Fruit fly (Drosophila melanogaster) whole organism, prepupa: Measurements from ENCODE around the gene Rtca.

Source experiments
- Blimp-1 ChIP-seq: fragments of 200-800 bp; sonication (Bioruptor generic); optimal IDR thresholded peaks from 3 replicates; lab custom pipeline; 2017; ENCODE audit warnings: missing biosample characterization, missing genetic modification characterization, mild to moderate bottlenecking, moderate library complexity, missing genetic modification reagents
- CG31627 ChIP-seq: fragments of 200-800 bp; sonication (Bioruptor generic); optimal IDR thresholded peaks from 3 replicates; lab custom pipeline; 2016; ENCODE audit warnings: missing biosample characterization, missing genetic modification characterization
- Eip93F ChIP-seq: fragments of 200-800 bp; sonication (Bioruptor generic); optimal IDR thresholded peaks from 2 replicates; lab custom pipeline; 2016; ENCODE audit warnings: missing biosample characterization, mild to moderate bottlenecking, missing genetic modification characterization
- Ets96B ChIP-seq: fragments of 200-800 bp; optimal IDR thresholded peaks from 2 replicates; lab custom pipeline; 2019; ENCODE audit warnings: missing biosample characterization, mild to moderate bottlenecking, missing genetic modification characterization, moderate library complexity
- Gug ChIP-seq: fragments of 200-800 bp; sonication (Bioruptor generic); IDR thresholded peaks from 2 replicates; pipeline ENCODE4 v1.3.6; 2022; ENCODE audit warnings: missing biosample characterization, missing genetic modification characterization
- Hr4 ChIP-seq: fragments of 200-800 bp; sonication (Bioruptor generic); optimal IDR thresholded peaks from 3 replicates; lab custom pipeline; 2016; ENCODE audit warnings: missing biosample characterization, missing genetic modification characterization
- Lpt ChIP-seq: fragments of 200-800 bp; sonication (Bioruptor generic); optimal IDR thresholded peaks from 3 replicates; lab custom pipeline; 2016; ENCODE audit warnings: missing biosample characterization, missing genetic modification characterization
- OdsH ChIP-seq: fragments of 200-800 bp; sonication (Bioruptor generic); optimal IDR thresholded peaks from 3 replicates; lab custom pipeline; 2016; ENCODE audit warnings: missing biosample characterization, missing genetic modification characterization
- Sox14 ChIP-seq: fragments of 200-800 bp; sonication (Bioruptor generic); optimal IDR thresholded peaks from 3 replicates; lab custom pipeline; 2016; ENCODE audit warnings: missing biosample characterization, missing genetic modification characterization
- Sox15 ChIP-seq: fragments of 200-800 bp; sonication (Bioruptor generic); optimal IDR thresholded peaks from 3 replicates; lab custom pipeline; 2016; ENCODE audit warnings: missing biosample characterization, missing genetic modification characterization
- dsx ChIP-seq: fragments of 200-800 bp; optimal IDR thresholded peaks from 3 replicates; lab custom pipeline; 2019; ENCODE audit warnings: missing biosample characterization, mild to moderate bottlenecking, missing genetic modification characterization, moderate library complexity; ENCODE audit not compliant: poor library complexity, severe bottlenecking

- TF ChIP-seq OdsH (GFP tag; lab: Kevin White, UChicago) (no peak), Lpt (no peak), Hr4 (GFP tag; lab: Kevin White, UChicago) (no peak), Eip93F (GFP tag; lab: Kevin White, UChicago) (no peak), Sox14 (GFP tag; lab: Kevin White, UChicago) (peak; percentile 32), Sox15 (GFP tag; lab: Kevin White, UChicago) (no peak), Gug (GFP tag; lab: Robert Waterston, UW) (no peak), CG31627 (GFP tag; lab: Kevin White, UChicago) (no peak), dsx (GFP tag; lab: Kevin White, UChicago) (peak; percentile 59), Ets96B (tag; lab: Kevin White, UChicago) (peak; percentile 28), Blimp-1 (no peak)
Observed at dm6 chrX:2080367-2080927, 8.2 kb downstream of the Rtca start, which contains the start of the genes CG16903 and Unc-76.
